Worm (Caenorhabditis elegans): Measurements from ENCODE around the gene npr-3.
A peak's percentile ranks its signal among the peaks of the same experiment; 100 is the strongest.

Gene npr-3

ce11 chrIV:11503654-11504053, 43.9 kb downstream of the npr-3 start:
- peak; percentile 75 for TF ChIP-seq nhr-85 (tag)
- no peak for TF ChIP-seq zag-1 (tag; optimal IDR thresholded peaks at IDR 0.05)
- no peak for TF ChIP-seq mdl-1 (tag; optimal IDR thresholded peaks at IDR 0.05)
- no peak for TF ChIP-seq sptf-1 (tag; optimal IDR thresholded peaks at IDR 0.05)
- no peak for TF ChIP-seq lin-13 (GFP tag; optimal IDR thresholded peaks at IDR 0.05)
- TF ChIP-seq mab-9 (GFP tag; IDR thresholded peaks at IDR 0.05) = no peak
- TF ChIP-seq zip-4 (GFP tag; optimal IDR thresholded peaks at IDR 0.05) = no peak
- 0 out of 2 replicates have a peak, but pooled peaks have one; percentile 3 for TF ChIP-seq nhr-19 (GFP tag; conservative IDR thresholded peaks at IDR 0.05)
- TF ChIP-seq egl-13 (tag; optimal IDR thresholded peaks at IDR 0.05) = no peak
- TF ChIP-seq alr-1 (tag; optimal IDR thresholded peaks at IDR 0.05; ENCODE audit: borderline replicate concordance) = no peak
- no peak for TF ChIP-seq nhr-28 (tag; optimal IDR thresholded peaks at IDR 0.05)
- peak; percentile 24 for TF ChIP-seq unc-130 (tag; optimal IDR thresholded peaks at IDR 0.05)
- TF ChIP-seq ama-1 (optimal IDR thresholded peaks at IDR 0.05) = no peak
- TF ChIP-seq skn-1 (tag; optimal IDR thresholded peaks at IDR 0.05) = no peak
- TF ChIP-seq rnt-1 (tag; optimal IDR thresholded peaks at IDR 0.05) = no peak
- TF ChIP-seq vab-15 (tag; optimal IDR thresholded peaks at IDR 0.05) = no peak
- TF ChIP-seq C04F5.9 (tag; optimal IDR thresholded peaks at IDR 0.05) = no peak
- TF ChIP-seq lin-15B (tag; optimal IDR thresholded peaks at IDR 0.05) = no peak
- TF ChIP-seq unc-98 (GFP tag; IDR thresholded peaks at IDR 0.05) = no peak
- TF ChIP-seq tbx-2 (tag; optimal IDR thresholded peaks at IDR 0.05) = peak; percentile 5
- TF ChIP-seq ceh-63 (GFP tag; optimal IDR thresholded peaks at IDR 0.05) = no peak
- TF ChIP-seq elt-3 (tag; optimal IDR thresholded peaks at IDR 0.05) = peak in 2 of 6 experiments; percentile 10 to 16
- TF ChIP-seq snpc-4 (tag; optimal IDR thresholded peaks at IDR 0.05) = no peak
- TF ChIP-seq lin-14 (GFP tag; optimal IDR thresholded peaks at IDR 0.05) = peak; percentile 17
- TF ChIP-seq nhr-71 (tag; optimal IDR thresholded peaks at IDR 0.05) = peak; percentile 25
- TF ChIP-seq nhr-20 (tag; optimal IDR thresholded peaks at IDR 0.05) = peak; percentile 40
- TF ChIP-seq pax-3 (tag; optimal IDR thresholded peaks at IDR 0.05) = no peak
- TF ChIP-seq swsn-7 (tag; optimal IDR thresholded peaks at IDR 0.05) = no peak
- TF ChIP-seq ceh-88 (GFP tag; IDR thresholded peaks at IDR 0.05) = no peak
- TF ChIP-seq aha-1 (tag; optimal IDR thresholded peaks at IDR 0.05) = no peak
- no peak for TF ChIP-seq fkh-8 (tag; optimal IDR thresholded peaks at IDR 0.05)
- TF ChIP-seq blmp-1 (tag; optimal IDR thresholded peaks at IDR 0.05) = peak; percentile 34
- no peak for TF ChIP-seq pag-3 (tag; optimal IDR thresholded peaks at IDR 0.05; ENCODE audit: borderline replicate concordance, insufficient read depth)
- TF ChIP-seq tlp-1 (tag; optimal IDR thresholded peaks at IDR 0.05) = no peak
- TF ChIP-seq dsc-1 (tag; optimal IDR thresholded peaks at IDR 0.05) = no peak
- peak; percentile 8 for TF ChIP-seq nhr-90 (tag; optimal IDR thresholded peaks at IDR 0.05; ENCODE audit: poor library complexity)
- peak; percentile 21 for TF ChIP-seq snu-23 (GFP tag; optimal IDR thresholded peaks at IDR 0.05)
- no peak for TF ChIP-seq nhr-76 (tag; optimal IDR thresholded peaks at IDR 0.05)
- TF ChIP-seq hlh-4 (tag; optimal IDR thresholded peaks at IDR 0.05) = no peak
- no peak for TF ChIP-seq ceh-90 (tag; optimal IDR thresholded peaks at IDR 0.05)
- no peak for TF ChIP-seq pqm-1 (tag; optimal IDR thresholded peaks at IDR 0.05)

ce11 chrIV:11504416-11504815, 44.6 kb downstream of the npr-3 start, which contains the start of gene twk-25:
Gene twk-25 (plus strand): TSS chrIV:11504716.
- TF ChIP-seq aly-2 (tag; optimal IDR thresholded peaks at IDR 0.05) (no peak), fkh-8 (tag; optimal IDR thresholded peaks at IDR 0.05) (no peak), tbx-2 (tag; optimal IDR thresholded peaks at IDR 0.05) (no peak), pqm-1 (tag; optimal IDR thresholded peaks at IDR 0.05) (no peak), lin-14 (GFP tag; optimal IDR thresholded peaks at IDR 0.05) (no peak), grh-1 (GFP tag; IDR thresholded peaks at IDR 0.05) (no peak), C16A3.4 (tag; optimal IDR thresholded peaks at IDR 0.05) (no peak), zag-1 (tag; optimal IDR thresholded peaks at IDR 0.05) (no peak), blmp-1 (tag; optimal IDR thresholded peaks at IDR 0.05) (no peak), snu-23 (GFP tag; optimal IDR thresholded peaks at IDR 0.05) (no peak), mdl-1 (tag; optimal IDR thresholded peaks at IDR 0.05) (no peak), lin-39 (tag; optimal IDR thresholded peaks at IDR 0.05) (no peak), irx-1 (tag; optimal IDR thresholded peaks at IDR 0.05) (no peak), tlp-1 (tag; optimal IDR thresholded peaks at IDR 0.05) (no peak), nhr-85 (tag) (no peak), C34B4.2 (tag; optimal IDR thresholded peaks at IDR 0.05) (no peak), F16B12.6 (tag; optimal IDR thresholded peaks at IDR 0.05) (no peak), unc-30 (tag; optimal IDR thresholded peaks at IDR 0.05) (no peak), C04F5.9 (tag; optimal IDR thresholded peaks at IDR 0.05) (no peak)
